Fruit fly (Drosophila melanogaster): ENCODE measurements around the gene CG31415.

The CG31415 gene

DNA sequence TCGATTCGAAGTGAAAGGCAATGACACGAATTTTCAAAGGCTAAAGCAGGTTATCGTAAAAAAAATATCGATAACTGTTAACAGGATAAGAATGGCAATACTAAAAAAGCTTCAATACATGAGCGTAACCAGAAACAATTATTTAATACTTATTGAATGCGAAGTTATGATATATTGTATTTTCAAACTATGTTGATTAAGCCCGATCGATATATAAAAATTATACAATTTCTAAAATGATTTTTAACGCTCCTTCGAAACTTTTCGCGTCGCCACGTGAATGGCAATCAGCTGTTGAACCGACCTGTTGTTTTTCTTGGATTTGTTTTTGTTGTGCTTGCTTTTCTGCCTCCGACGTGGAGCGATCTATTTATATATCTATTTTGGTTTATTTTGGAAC is 12.9 kb downstream of the CG31415 start, which contains the start of the genes Alg12 and Rpt3R (continued):
- TF ChIP-seq ssp (GFP tag; IDR thresholded peaks at IDR 0.05) (no peak), BEAF-32 (GFP tag; optimal IDR thresholded peaks at IDR 0.05) (peak; percentile 62), Neu2 (GFP tag; optimal IDR thresholded peaks at IDR 0.05; ENCODE audit: borderline replicate concordance) (no peak), insv (GFP tag; optimal IDR thresholded peaks at IDR 0.05) (no peak), pb (GFP tag; optimal IDR thresholded peaks at IDR 0.05) (no peak), bigmax (GFP tag; optimal IDR thresholded peaks at IDR 0.05) (no peak), CG11085 (GFP tag; IDR thresholded peaks at IDR 0.05) (no peak), CG1233 (GFP tag; optimal IDR thresholded peaks at IDR 0.05) (no peak), row (GFP tag; IDR thresholded peaks at IDR 0.05) (no peak), zfh2 (GFP tag; optimal IDR thresholded peaks at IDR 0.05) (no peak), emc (GFP tag; optimal IDR thresholded peaks at IDR 0.05) (no peak), fd64A (GFP tag; optimal IDR thresholded peaks at IDR 0.05) (no peak), Ada2b (GFP tag; IDR thresholded peaks at IDR 0.05) (no peak), CG12942 (GFP tag; optimal IDR thresholded peaks at IDR 0.05) (no peak), Sry-δ (GFP tag; optimal IDR thresholded peaks at IDR 0.05) (peak; percentile 40), Taf1 (GFP tag; IDR thresholded peaks at IDR 0.05) (no peak), ranshi (GFP tag; IDR thresholded peaks at IDR 0.05) (no peak), pzg (GFP tag; optimal IDR thresholded peaks at IDR 0.05) (peak; percentile 38), BtbVII (GFP tag; optimal IDR thresholded peaks at IDR 0.05) (no peak), CG2116 (GFP tag; optimal IDR thresholded peaks at IDR 0.05) (peak; percentile 56), CG31224 (GFP tag; IDR thresholded peaks at IDR 0.05) (no peak), oc (tag; optimal IDR thresholded peaks at IDR 0.05) (no peak), Nf-YA (GFP tag; IDR thresholded peaks at IDR 0.05) (no peak), CG14860 (GFP tag; IDR thresholded peaks at IDR 0.05; ENCODE audit: partially characterized antibody) (0 out of 3 replicates have a peak, but pooled peaks have one; percentile 30), esg (GFP tag; conservative IDR thresholded peaks at IDR 0.05) (no peak), Trl (optimal IDR thresholded peaks at IDR 0.05) (no peak), Trl (GFP tag; optimal IDR thresholded peaks at IDR 0.05) (no peak), CG9215 (GFP tag; IDR thresholded peaks at IDR 0.05) (no peak)

DNA sequence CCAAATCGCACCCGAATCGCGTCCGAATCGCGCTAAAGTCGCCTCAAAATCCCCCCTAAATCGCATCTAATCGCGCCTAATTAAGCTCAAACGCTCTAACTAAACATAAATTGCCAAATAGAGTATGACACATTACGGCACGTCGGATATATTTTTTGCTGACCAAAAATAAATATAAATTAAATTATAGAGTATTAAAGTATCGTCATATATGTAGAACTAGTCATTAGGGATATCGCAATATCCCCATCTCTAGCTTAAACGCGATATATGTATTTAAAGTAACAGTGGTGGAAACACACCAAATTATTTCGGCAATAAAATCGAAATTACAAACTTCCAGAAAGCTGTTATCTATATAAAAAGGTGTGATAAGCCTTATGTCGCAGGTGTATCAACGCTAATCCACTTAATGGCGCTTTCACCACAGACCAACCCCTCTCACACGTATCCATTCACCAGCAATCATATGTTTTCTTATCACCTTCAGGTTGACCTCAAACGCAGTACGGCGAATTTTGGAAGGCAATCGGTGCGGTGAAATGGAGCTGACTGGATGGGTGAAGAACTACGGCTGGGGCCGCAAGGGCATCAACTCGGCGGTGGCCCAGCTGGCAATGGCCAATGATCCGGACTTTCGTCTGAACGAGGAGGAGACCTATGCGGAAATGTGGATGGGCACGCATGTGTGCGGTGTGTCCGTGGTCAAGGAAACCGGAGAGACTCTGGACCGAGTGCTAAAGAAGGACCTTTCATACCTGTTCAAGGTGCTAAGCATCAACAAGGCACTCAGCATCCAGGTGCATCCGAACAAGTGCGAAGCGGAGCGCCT is 16.3 kb downstream of the CG31415 start, which contains the start of gene Mpi:
TSS of gene Mpi (plus strand) at position 263 of the 832 bp plus-strand sequence.
- peak; percentile 1 for TF ChIP-seq CG1602 (GFP tag; optimal IDR thresholded peaks at IDR 0.05)
- TF ChIP-seq ind (GFP tag; optimal IDR thresholded peaks at IDR 0.05), result peak; percentile 7
- peak; percentile 28 for TF ChIP-seq CG13624 (GFP tag; optimal IDR thresholded peaks at IDR 0.05)
- TF ChIP-seq Sry-δ (GFP tag; optimal IDR thresholded peaks at IDR 0.05), result peak; percentile 77
- peak; percentile 36 for TF ChIP-seq CG12299 (tag; optimal IDR thresholded peaks at IDR 0.05)
- TF ChIP-seq hkb (optimal IDR thresholded peaks at IDR 0.05), result no peak
- TF ChIP-seq hkb (GFP tag; IDR thresholded peaks at IDR 0.05), result 0 out of 2 replicates have a peak, but pooled peaks have one; percentile 25
- TF ChIP-seq CG4707 (GFP tag; optimal IDR thresholded peaks at IDR 0.05), result peak; percentile 12
- no peak for TF ChIP-seq CG8765 (GFP tag; IDR thresholded peaks at IDR 0.05)
- TF ChIP-seq ERR (GFP tag; optimal IDR thresholded peaks at IDR 0.05), result peak; percentile 97
- TF ChIP-seq caup (GFP tag; optimal IDR thresholded peaks at IDR 0.05; ENCODE audit: severe bottlenecking), result no peak
- peak; percentile 70 for TF ChIP-seq Max (GFP tag; optimal IDR thresholded peaks at IDR 0.05)
- TF ChIP-seq CG14965 (GFP tag; optimal IDR thresholded peaks at IDR 0.05; ENCODE audit: borderline replicate concordance), result no peak
- peak; percentile 55 for TF ChIP-seq CG2120 (GFP tag; optimal IDR thresholded peaks at IDR 0.05)
- no peak for TF ChIP-seq Dip3 (GFP tag; optimal IDR thresholded peaks at IDR 0.05)
- TF ChIP-seq NFAT (GFP tag; IDR thresholded peaks at IDR 0.05), result 0 out of 2 replicates have a peak, but pooled peaks have one; percentile 10
- no peak for TF ChIP-seq da (GFP tag; optimal IDR thresholded peaks at IDR 0.05)
- TF ChIP-seq CG18599 (GFP tag; optimal IDR thresholded peaks at IDR 0.05), result no peak
- peak; percentile 69 for TF ChIP-seq CG13287 (GFP tag; IDR thresholded peaks at IDR 0.05; ENCODE audit: partially characterized antibody)
- peak; percentile 66 for TF ChIP-seq CG2116 (GFP tag; optimal IDR thresholded peaks at IDR 0.05)
- TF ChIP-seq crp (GFP tag; optimal IDR thresholded peaks at IDR 0.05), result peak in 1 of 2 experiments; percentile 79
- TF ChIP-seq inv (GFP tag; IDR thresholded peaks at IDR 0.05; ENCODE audit: partially characterized antibody), result peak; percentile 44
- no peak for TF ChIP-seq CG17186 (GFP tag; optimal IDR thresholded peaks at IDR 0.05)
- TF ChIP-seq Rfx (GFP tag; IDR thresholded peaks at IDR 0.05), result peak; percentile 43
